Worm (Caenorhabditis elegans) whole organism, young adult: Measurements from ENCODE around the gene Y43F8B.2.

ENCODE experiments used
- B0019.2 ChIP-seq: fragments of 200-800 bp; sonication (Bioruptor generic); conservative IDR thresholded peaks from 2 replicates; pipeline ENCODE4 v1.3.6; 2022; ENCODE audit warnings: missing genetic modification reagents, missing genetic modification characterization, missing compliant biosample characterization
- B0261.1 ChIP-seq: sonication (generic microtip); optimal IDR thresholded peaks from 2 replicates; lab custom pipeline; 2016; ENCODE audit warnings: mild to moderate bottlenecking, missing genetic modification characterization, moderate library complexity, missing compliant biosample characterization
- B0336.3 ChIP-seq: fragments of 200-800 bp; sonication (Bioruptor generic); IDR thresholded peaks from 2 replicates; pipeline ENCODE4 v1.3.6; 2022; ENCODE audit warnings: missing genetic modification characterization, missing compliant biosample characterization
- D2030.7 ChIP-seq: fragments of 200-800 bp; sonication (Bioruptor generic); IDR thresholded peaks from 2 replicates; pipeline ENCODE4 v1.3.6; 2022; ENCODE audit warnings: missing genetic modification reagents, missing genetic modification characterization, missing compliant biosample characterization
- F49E8.2 ChIP-seq: sonication (generic microtip); optimal IDR thresholded peaks from 3 replicates; lab custom pipeline; 2017; ENCODE audit warnings: missing genetic modification characterization, mild to moderate bottlenecking, missing compliant biosample characterization, antibody characterized with exemption, moderate library complexity; ENCODE audit not compliant: insufficient read depth
- F55B11.4 ChIP-seq: sonication (generic microtip); optimal IDR thresholded peaks from 2 replicates; lab custom pipeline; 2016; ENCODE audit warnings: missing compliant biosample characterization, missing genetic modification characterization, borderline replicate concordance; ENCODE audit not compliant: insufficient read depth
- Y53G8AR.9 ChIP-seq: fragments of 200-800 bp; sonication (Bioruptor generic); conservative IDR thresholded peaks from 2 replicates; pipeline ENCODE4 v1.3.6; 2022; ENCODE audit warnings: missing genetic modification reagents, missing genetic modification characterization, missing compliant biosample characterization
- Y56A3A.18 ChIP-seq: fragments of 200-800 bp; sonication (Bioruptor generic); IDR thresholded peaks from 2 replicates; pipeline ENCODE4 v1.3.6; 2022; ENCODE audit warnings: missing genetic modification reagents, missing genetic modification characterization, missing compliant biosample characterization
- akir-1 ChIP-seq: fragments of 200-800 bp; sonication (Bioruptor generic); optimal IDR thresholded peaks from 2 replicates; lab custom pipeline; 2018; ENCODE audit warnings: mild to moderate bottlenecking, missing genetic modification characterization, moderate library complexity, missing compliant biosample characterization
- ama-1 ChIP-seq, 3 experiments: fragments of 150-350 bp in 1 of 3; sonication (generic microtip) in 2 of 3; optimal IDR thresholded peaks; 2 replicates each; lab custom pipeline; 2014 to 2018; ENCODE audit warnings: missing biosample characterization in 2 of 3, missing genetic modification characterization in 2 of 3, missing genetic modification reagents in 2 of 3
- attf-3 ChIP-seq: fragments of 200-800 bp; sonication (Bioruptor generic); conservative IDR thresholded peaks from 2 replicates; pipeline ENCODE4 v1.3.6; 2022; ENCODE audit warnings: missing genetic modification reagents, missing genetic modification characterization, missing compliant biosample characterization
- attf-5 ChIP-seq: fragments of 200-800 bp; sonication (Bioruptor generic); optimal IDR thresholded peaks from 2 replicates; lab custom pipeline; 2018; ENCODE audit warnings: mild to moderate bottlenecking, missing genetic modification characterization, missing compliant biosample characterization
- ccch-3 ChIP-seq: fragments of 200-800 bp; sonication (Bioruptor generic); optimal IDR thresholded peaks from 2 replicates; lab custom pipeline; 2018; ENCODE audit warnings: mild to moderate bottlenecking, missing genetic modification characterization, missing compliant biosample characterization
- cebp-1 ChIP-seq, 2 experiments: fragments of 200-800 bp in 1 of 2; sonication (Bioruptor generic) in 1 of 2; sonication (generic microtip) in 1 of 2; IDR thresholded peaks in 1 of 2; optimal IDR thresholded peaks in 1 of 2; 2 replicates each; pipeline versions ENCODE4 v1.3.6 to Lab custom; 2017 to 2022; ENCODE audit warnings: missing compliant biosample characterization in 2 of 2, missing genetic modification characterization in 2 of 2, mild to moderate bottlenecking in 1 of 2, missing genetic modification reagents in 1 of 2, moderate library complexity in 1 of 2
- ceh-58 ChIP-seq: fragments of 200-800 bp; sonication (Bioruptor generic); IDR thresholded peaks from 2 replicates; pipeline ENCODE4 v1.3.6; 2022; ENCODE audit warnings: missing genetic modification characterization, missing compliant biosample characterization
- dpl-1 ChIP-seq: fragments of 150-350 bp; optimal IDR thresholded peaks from 2 replicates; lab custom pipeline; 2014; ENCODE audit warnings: missing biosample characterization, missing genetic modification reagents, missing genetic modification characterization
- ets-4 ChIP-seq: fragments of 200-800 bp; sonication (Bioruptor generic); optimal IDR thresholded peaks from 2 replicates; lab custom pipeline; 2018; ENCODE audit warnings: mild to moderate bottlenecking, missing genetic modification characterization, missing compliant biosample characterization
- hmg-1.2 ChIP-seq: fragments of 200-800 bp; sonication (Bioruptor generic); IDR thresholded peaks from 2 replicates; pipeline ENCODE4 v1.3.6; 2022; ENCODE audit warnings: missing genetic modification reagents, missing genetic modification characterization, missing compliant biosample characterization
- let-607 ChIP-seq, 2 experiments: fragments of 200-800 bp in 1 of 2; sonication (Bioruptor generic) in 1 of 2; sonication (generic microtip) in 1 of 2; optimal IDR thresholded peaks; 2 replicates each; lab custom pipeline; 2016 to 2018; ENCODE audit warnings: mild to moderate bottlenecking in 2 of 2, missing compliant biosample characterization in 2 of 2, missing genetic modification characterization in 2 of 2, moderate library complexity in 2 of 2, missing genotype in 1 of 2
- lir-1 ChIP-seq: fragments of 200-800 bp; sonication (Bioruptor generic); conservative IDR thresholded peaks from 2 replicates; pipeline ENCODE4 v1.3.6; 2022; ENCODE audit warnings: missing genetic modification reagents, missing genetic modification characterization, missing compliant biosample characterization
- lsl-1 ChIP-seq: fragments of 200-800 bp; sonication (Bioruptor generic); optimal IDR thresholded peaks from 2 replicates; lab custom pipeline; 2018; ENCODE audit warnings: mild to moderate bottlenecking, missing genetic modification characterization, moderate library complexity, missing compliant biosample characterization
- madf-10 ChIP-seq: sonication (generic microtip); optimal IDR thresholded peaks from 2 replicates; lab custom pipeline; 2016; ENCODE audit warnings: mild to moderate bottlenecking, missing genetic modification characterization, missing compliant biosample characterization
- madf-8 ChIP-seq: fragments of 200-800 bp; sonication (Bioruptor generic); conservative IDR thresholded peaks from 2 replicates; pipeline ENCODE4 v1.3.6; 2022; ENCODE audit warnings: missing genetic modification reagents, missing genetic modification characterization, missing compliant biosample characterization
- mcd-1 ChIP-seq: fragments of 200-800 bp; sonication (Bioruptor generic); IDR thresholded peaks from 2 replicates; pipeline ENCODE4 v1.3.6; 2022; ENCODE audit warnings: missing genetic modification reagents, missing genetic modification characterization, missing compliant biosample characterization
- nfya-2 ChIP-seq: fragments of 200-800 bp; sonication (Bioruptor generic); IDR thresholded peaks from 2 replicates; pipeline ENCODE4 v1.3.6; 2022; ENCODE audit warnings: missing genetic modification reagents, missing genetic modification characterization, missing compliant biosample characterization
- nfyb-1 ChIP-seq: fragments of 200-800 bp; sonication (Bioruptor generic); IDR thresholded peaks from 2 replicates; pipeline ENCODE4 v1.3.6; 2022; ENCODE audit warnings: missing genetic modification reagents, missing genetic modification characterization, missing compliant biosample characterization
- nhr-120 ChIP-seq: fragments of 200-800 bp; sonication (Bioruptor generic); IDR thresholded peaks from 2 replicates; pipeline ENCODE4 v1.3.6; 2022; ENCODE audit warnings: missing genetic modification characterization, missing compliant biosample characterization
- rcor-1 ChIP-seq: fragments of 200-800 bp; sonication (Bioruptor generic); IDR thresholded peaks from 2 replicates; pipeline ENCODE4 v1.3.6; 2022; ENCODE audit warnings: missing genetic modification reagents, missing genetic modification characterization, missing compliant biosample characterization
- rec-8 ChIP-seq, 2 experiments: sonication (generic microtip); optimal IDR thresholded peaks; 2 replicates each; lab custom pipeline; 2016; ENCODE audit warnings: mild to moderate bottlenecking in 2 of 2, missing genetic modification characterization in 2 of 2, missing genetic modification reagents in 2 of 2, missing genotype in 2 of 2, missing biosample characterization in 1 of 2, missing compliant biosample characterization in 1 of 2, moderate library complexity in 1 of 2
- snpc-1.1 ChIP-seq: sonication (generic microtip); optimal IDR thresholded peaks from 2 replicates; lab custom pipeline; 2017; ENCODE audit warnings: missing genetic modification characterization, mild to moderate bottlenecking, missing compliant biosample characterization, antibody characterized with exemption, moderate library complexity, missing genotype, missing genetic modification reagents; ENCODE audit not compliant: insufficient read depth
- sptf-2 ChIP-seq: fragments of 200-800 bp; sonication (Bioruptor generic); optimal IDR thresholded peaks from 2 replicates; lab custom pipeline; 2018; ENCODE audit warnings: mild to moderate bottlenecking, missing genetic modification characterization, missing compliant biosample characterization
- tbx-9 ChIP-seq: sonication (generic microtip); optimal IDR thresholded peaks from 2 replicates; lab custom pipeline; 2016; ENCODE audit warnings: borderline replicate concordance, missing genetic modification characterization, inconsistent platforms, missing compliant biosample characterization
- xnd-1 ChIP-seq: sonication (generic microtip); optimal IDR thresholded peaks from 2 replicates; lab custom pipeline; 2016; ENCODE audit warnings: missing genotype, missing genetic modification reagents, missing genetic modification characterization, missing compliant biosample characterization
- ztf-18 ChIP-seq: sonication (generic microtip); optimal IDR thresholded peaks from 2 replicates; lab custom pipeline; 2016; ENCODE audit warnings: missing genotype, mild to moderate bottlenecking, missing genetic modification characterization, missing compliant biosample characterization
- ztf-26 ChIP-seq: sonication (generic microtip); optimal IDR thresholded peaks from 2 replicates; lab custom pipeline; 2017; ENCODE audit warnings: missing genetic modification characterization, missing compliant biosample characterization

The Y43F8B.2 gene

DNA sequence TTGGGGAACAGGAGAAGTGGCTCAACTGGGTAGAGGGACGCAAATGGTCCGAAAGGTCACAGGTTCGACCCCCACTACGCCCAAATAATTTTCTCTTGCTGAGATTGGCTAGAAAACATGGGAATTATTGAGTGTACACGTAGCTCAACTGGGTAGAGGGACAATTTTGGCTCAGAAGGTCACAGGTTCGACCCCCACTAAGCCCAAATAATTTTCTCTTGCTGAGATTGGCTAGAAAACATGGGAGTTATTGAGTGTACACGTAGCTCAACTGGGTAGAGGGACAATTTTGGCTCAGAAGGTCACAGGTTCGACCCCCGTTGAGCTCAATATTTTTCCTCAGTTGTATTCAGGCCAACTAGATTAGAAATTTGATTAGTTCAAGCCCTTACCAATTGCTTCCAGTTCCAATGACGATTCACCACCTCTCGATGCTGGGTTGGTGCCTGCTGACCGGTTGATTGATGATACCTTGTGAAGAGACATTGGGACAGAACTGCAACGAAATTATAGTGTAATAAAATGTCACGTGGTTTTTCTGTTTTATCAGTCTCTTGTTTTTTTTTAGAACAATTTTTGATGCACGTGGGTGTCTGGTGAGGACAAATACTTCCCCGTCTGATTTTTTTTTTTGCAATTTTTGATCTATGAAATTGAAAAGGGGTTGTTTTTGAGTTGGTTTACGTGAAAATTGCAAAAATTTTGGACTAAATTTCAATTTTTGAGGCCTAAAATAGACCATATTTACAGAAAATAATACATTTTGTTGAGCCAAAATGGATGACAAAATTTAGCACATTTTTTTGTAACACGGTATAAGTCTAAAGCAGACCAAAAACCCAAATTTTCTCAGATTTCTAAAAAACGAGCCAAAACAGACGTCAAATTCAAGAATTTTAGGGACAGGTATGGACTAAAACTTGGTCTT, 11.3 kb downstream of the Y43F8B.2 start (continued):
- no peak for TF ChIP-seq F49E8.2 (tag; lab: Kevin White, UChicago)
- peak; percentile 55 for TF ChIP-seq B0261.1 (tag; lab: Kevin White, UChicago)
- TF ChIP-seq Y53G8AR.9 = no peak; the same call in 1 of the 2 replicates
- peak; percentile 34; the same call in 1 of the 2 replicates for TF ChIP-seq hmg-1.2 (GFP tag; lab: Robert Waterston, UW)
- no peak for TF ChIP-seq F55B11.4 (tag; lab: Kevin White, UChicago)
- peak; percentile 0 for TF ChIP-seq attf-5 (GFP tag; lab: Kevin White, UChicago)
- TF ChIP-seq ceh-58 = no peak
- no peak for TF ChIP-seq akir-1
- peak; percentile 32 for TF ChIP-seq ztf-26
- no peak for TF ChIP-seq xnd-1
- TF ChIP-seq let-607 (tag; optimal IDR thresholded peaks at IDR 0.05; lab: Kevin White, UChicago) = no peak
- TF ChIP-seq snpc-1.1 (tag; lab: Kevin White, UChicago) = no peak
- TF ChIP-seq lir-1 (GFP tag; lab: Robert Waterston, UW) = no peak
- peak; percentile 31; the same call in 1 of the 2 replicates for TF ChIP-seq mcd-1
- no peak for TF ChIP-seq D2030.7
- no peak for TF ChIP-seq lsl-1
- TF ChIP-seq madf-8 (GFP tag; lab: Robert Waterston, UW) = no peak
- TF ChIP-seq B0336.3 (GFP tag; lab: Robert Waterston, UW) = 0 out of 2 replicates have a peak, but pooled peaks have one; percentile 18
- peak; percentile 47 for TF ChIP-seq ztf-18 (tag; lab: Kevin White, UChicago)
- TF ChIP-seq B0019.2 = no peak
- no peak for TF ChIP-seq ccch-3 (GFP tag; lab: Kevin White, UChicago)
- no peak for TF ChIP-seq nfya-2
- no peak for TF ChIP-seq ets-4 (GFP tag; lab: Kevin White, UChicago)
- TF ChIP-seq rec-8 (tag; optimal IDR thresholded peaks at IDR 0.05; lab: Kevin White, UChicago) = no peak
- TF ChIP-seq madf-10 (tag; lab: Kevin White, UChicago) = no peak
- TF ChIP-seq nfyb-1 (GFP tag; lab: Robert Waterston, UW) = 0 out of 2 replicates have a peak, but pooled peaks have one; percentile 53
- TF ChIP-seq tbx-9 (tag; lab: Kevin White, UChicago) = no peak
- no peak for TF ChIP-seq dpl-1 (GFP tag; lab: Kevin White, UChicago)
- TF ChIP-seq rcor-1 = peak; percentile 47; the same call in 1 of the 2 replicates
- no peak for TF ChIP-seq sptf-2 (GFP tag; lab: Kevin White, UChicago)
- TF ChIP-seq ama-1 (optimal IDR thresholded peaks at IDR 0.05; lab: Kevin White, UChicago) = peak; percentile 37
- TF ChIP-seq ama-1 (GFP tag; optimal IDR thresholded peaks at IDR 0.05; lab: Kevin White, UChicago) = peak in 1 of 2 experiments; percentile 20
- TF ChIP-seq nhr-120 (GFP tag; lab: Robert Waterston, UW) = no peak
- no peak for TF ChIP-seq cebp-1 (GFP tag; IDR thresholded peaks at IDR 0.05; lab: Robert Waterston, UW)
- peak; percentile 4 for TF ChIP-seq cebp-1 (tag; optimal IDR thresholded peaks at IDR 0.05; lab: Kevin White, UChicago)
- no peak for TF ChIP-seq Y56A3A.18 (GFP tag; lab: Robert Waterston, UW)
- no peak for TF ChIP-seq attf-3
